Fruit fly (Drosophila melanogaster) whole organism, embryonic: ENCODE data around the gene CG15818.
A peak's percentile ranks its signal among the peaks of the same experiment; 100 is the strongest.

Experiments
- BEAF-32 ChIP-seq: fragments of 200-800 bp; sonication (Bioruptor generic); optimal IDR thresholded peaks from 3 replicates; lab custom pipeline; 2017; ENCODE audit warnings: missing biosample characterization, missing genetic modification characterization, mild to moderate bottlenecking, moderate library complexity, missing genetic modification reagents
- Bgb ChIP-seq: fragments of 200-800 bp; sonication (Bioruptor generic); IDR thresholded peaks from 2 replicates; pipeline ENCODE4 v1.3.6; 2022; ENCODE audit warnings: missing biosample characterization, missing genetic modification characterization; ENCODE audit not compliant: partially characterized antibody
- CG1024 ChIP-seq: fragments of 200-800 bp; sonication (Bioruptor generic); IDR thresholded peaks from 2 replicates; pipeline ENCODE4 v1.3.6; 2022; ENCODE audit warnings: missing biosample characterization, missing genetic modification characterization
- CG11504 ChIP-seq: fragments of 200-800 bp; sonication (Bioruptor generic); optimal IDR thresholded peaks from 3 replicates; lab custom pipeline; 2019; ENCODE audit warnings: missing biosample characterization, mild to moderate bottlenecking, missing genetic modification characterization, moderate library complexity
- CG13287 ChIP-seq: fragments of 200-800 bp; sonication (Bioruptor generic); IDR thresholded peaks from 2 replicates; pipeline ENCODE4 v1.3.6; 2022; ENCODE audit warnings: missing biosample characterization, missing genetic modification characterization; ENCODE audit not compliant: partially characterized antibody
- CG13894 ChIP-seq: fragments of 200-800 bp; sonication (Bioruptor generic); optimal IDR thresholded peaks from 3 replicates; lab custom pipeline; 2018; ENCODE audit warnings: missing biosample characterization, mild to moderate bottlenecking, missing genetic modification characterization, moderate library complexity
- CG14710 ChIP-seq: fragments of 200-800 bp; sonication (Bioruptor generic); optimal IDR thresholded peaks from 3 replicates; lab custom pipeline; 2019; ENCODE audit warnings: missing biosample characterization, mild to moderate bottlenecking, missing genetic modification characterization, moderate library complexity
- CG2712 ChIP-seq: fragments of 200-800 bp; optimal IDR thresholded peaks from 3 replicates; lab custom pipeline; 2019; ENCODE audit warnings: missing biosample characterization, mild to moderate bottlenecking, missing genetic modification characterization, moderate library complexity
- CG30020 ChIP-seq: fragments of 200-800 bp; optimal IDR thresholded peaks from 2 replicates; lab custom pipeline; 2019; ENCODE audit warnings: missing biosample characterization, mild to moderate bottlenecking, missing genetic modification characterization, moderate library complexity
- CG3847 ChIP-seq: fragments of 200-800 bp; sonication (Bioruptor generic); IDR thresholded peaks from 2 replicates; pipeline ENCODE4 v1.3.6; 2022; ENCODE audit warnings: missing biosample characterization, missing genetic modification characterization
- CG4617 ChIP-seq: fragments of 200-800 bp; sonication (Bioruptor generic); optimal IDR thresholded peaks from 3 replicates; lab custom pipeline; 2016; ENCODE audit warnings: missing biosample characterization, missing genetic modification characterization, borderline replicate concordance
- CG6791 ChIP-seq: fragments of 200-800 bp; sonication (Bioruptor generic); IDR thresholded peaks from 3 replicates; pipeline ENCODE4 v1.3.6; 2022; ENCODE audit warnings: missing biosample characterization, missing genetic modification characterization; ENCODE audit not compliant: partially characterized antibody
- CG7786 ChIP-seq: fragments of 200-800 bp; sonication (Bioruptor generic); optimal IDR thresholded peaks from 2 replicates; lab custom pipeline; 2016; ENCODE audit warnings: missing biosample characterization, missing genetic modification characterization
- CG8089 ChIP-seq: fragments of 200-800 bp; sonication (Bioruptor generic); optimal IDR thresholded peaks from 3 replicates; lab custom pipeline; 2016; ENCODE audit warnings: missing biosample characterization, missing genetic modification characterization
- CG8944 ChIP-seq: fragments of 200-800 bp; sonication (Bioruptor generic); optimal IDR thresholded peaks from 3 replicates; lab custom pipeline; 2016; ENCODE audit warnings: missing biosample characterization, missing genetic modification characterization
- CG9797 ChIP-seq: fragments of 200-800 bp; sonication (Bioruptor generic); optimal IDR thresholded peaks from 3 replicates; lab custom pipeline; 2018; ENCODE audit warnings: missing biosample characterization, mild to moderate bottlenecking, missing genetic modification characterization
- Dfd ChIP-seq, 2 experiments: fragments of >200 bp; optimal IDR thresholded peaks; 2 replicates each; lab custom pipeline; 2017; ENCODE audit warnings: missing biosample characterization in 2 of 2, missing genetic modification characterization in 2 of 2
- Dip2 ChIP-seq: fragments of 200-800 bp; sonication (Bioruptor generic); IDR thresholded peaks from 2 replicates; pipeline ENCODE4 v1.3.6; 2022; ENCODE audit warnings: missing biosample characterization, missing genetic modification characterization
- Dp ChIP-seq: fragments of 200-800 bp; sonication (Bioruptor generic); optimal IDR thresholded peaks from 2 replicates; lab custom pipeline; 2018; ENCODE audit warnings: missing biosample characterization, mild to moderate bottlenecking, missing genetic modification characterization, moderate library complexity
- MBD-R2 ChIP-seq: fragments of 200-800 bp; sonication (Bioruptor generic); IDR thresholded peaks from 2 replicates; pipeline ENCODE4 v1.3.6; 2022; ENCODE audit warnings: missing biosample characterization, missing genetic modification characterization
- MESR4 ChIP-seq: fragments of 200-800 bp; sonication (Bioruptor generic); optimal IDR thresholded peaks from 2 replicates; lab custom pipeline; 2018; ENCODE audit warnings: missing biosample characterization, mild to moderate bottlenecking, missing genetic modification characterization, moderate library complexity
- cas ChIP-seq: fragments of 200-800 bp; sonication (Bioruptor generic); IDR thresholded peaks from 2 replicates; pipeline ENCODE4 v1.3.6; 2022; ENCODE audit warnings: missing biosample characterization, missing genetic modification characterization
- chm ChIP-seq: fragments of 200-800 bp; sonication (Bioruptor generic); IDR thresholded peaks from 2 replicates; pipeline ENCODE4 v1.3.6; 2022; ENCODE audit warnings: missing biosample characterization, missing genetic modification characterization
- gfzf ChIP-seq: fragments of 200-800 bp; sonication (Bioruptor generic); optimal IDR thresholded peaks from 2 replicates; lab custom pipeline; 2016; ENCODE audit warnings: missing biosample characterization, mild to moderate bottlenecking, missing genetic modification characterization, moderate library complexity
- hkb ChIP-seq, 2 experiments: fragments of 200-800 bp in 1 of 2; fragments of >200 bp in 1 of 2; sonication (Bioruptor generic) in 1 of 2; IDR thresholded peaks in 1 of 2; optimal IDR thresholded peaks in 1 of 2; 2 replicates each; pipeline versions ENCODE4 v1.3.6 to Lab custom; 2017 to 2022; ENCODE audit warnings: missing biosample characterization in 1 of 2, missing genetic modification characterization in 1 of 2
- hth ChIP-seq: fragments of >200 bp; optimal IDR thresholded peaks from 2 replicates; lab custom pipeline; 2017; ENCODE audit warnings: inconsistent platforms
- kay ChIP-seq: fragments of 200-800 bp; sonication (Bioruptor generic); optimal IDR thresholded peaks from 2 replicates; lab custom pipeline; 2016; ENCODE audit warnings: missing biosample characterization, missing genetic modification characterization
- knrl ChIP-seq: fragments of 200-800 bp; sonication (Bioruptor generic); IDR thresholded peaks from 3 replicates; pipeline ENCODE4 v1.3.6; 2022; ENCODE audit warnings: missing biosample characterization, missing genetic modification characterization; ENCODE audit not compliant: partially characterized antibody
- luna ChIP-seq: fragments of 200-800 bp; sonication (Bioruptor generic); optimal IDR thresholded peaks from 2 replicates; lab custom pipeline; 2016; ENCODE audit warnings: missing biosample characterization, missing genetic modification characterization
- pfk ChIP-seq: fragments of 200-800 bp; sonication (Bioruptor generic); optimal IDR thresholded peaks from 2 replicates; lab custom pipeline; 2018; ENCODE audit warnings: missing biosample characterization, mild to moderate bottlenecking, missing genetic modification characterization, moderate library complexity
- pzg ChIP-seq: fragments of 200-800 bp; sonication (Bioruptor generic); optimal IDR thresholded peaks from 3 replicates; lab custom pipeline; 2018; ENCODE audit warnings: missing biosample characterization, mild to moderate bottlenecking, missing genetic modification characterization, moderate library complexity
- row ChIP-seq: fragments of 200-800 bp; sonication (Bioruptor generic); IDR thresholded peaks from 3 replicates; pipeline ENCODE4 v1.3.6; 2022; ENCODE audit warnings: missing biosample characterization, missing genetic modification characterization
- seq ChIP-seq: fragments of 200-800 bp; sonication (Bioruptor generic); IDR thresholded peaks from 2 replicates; pipeline ENCODE4 v1.3.6; 2022; ENCODE audit warnings: missing biosample characterization, missing genetic modification characterization
- stwl ChIP-seq: fragments of 200-800 bp; sonication (Bioruptor generic); optimal IDR thresholded peaks from 3 replicates; lab custom pipeline; 2018; ENCODE audit warnings: missing biosample characterization, mild to moderate bottlenecking, missing genetic modification characterization, moderate library complexity
- trem ChIP-seq: fragments of 200-800 bp; optimal IDR thresholded peaks from 3 replicates; lab custom pipeline; 2019; ENCODE audit warnings: missing biosample characterization, mild to moderate bottlenecking, missing genetic modification characterization, moderate library complexity
- ttk ChIP-seq: fragments of 200-800 bp; sonication (Bioruptor generic); IDR thresholded peaks from 2 replicates; pipeline ENCODE4 v2.1.2; 2022; ENCODE audit warnings: missing biosample characterization, missing genetic modification characterization

The CG15818 gene

dm6 chr2L:7409007-7409406 is 1.7 kb upstream of the CG15818 start (continued):
- TF ChIP-seq Bgb (GFP tag; lab: Robert Waterston, UW) = 0 out of 2 replicates have a peak, but pooled peaks have one; percentile 9
- no peak for TF ChIP-seq seq (GFP tag; lab: Robert Waterston, UW)
- TF ChIP-seq hkb (optimal IDR thresholded peaks at IDR 0.05; lab: Kevin White, UChicago) = no peak
- TF ChIP-seq hkb (GFP tag; IDR thresholded peaks at IDR 0.05; lab: Robert Waterston, UW) = 0 out of 2 replicates have a peak, but pooled peaks have one; percentile 19
- no peak for TF ChIP-seq CG13894 (tag; lab: Kevin White, UChicago)
- 0 out of 3 replicates have a peak, but pooled peaks have one; percentile 18 for TF ChIP-seq knrl (GFP tag; lab: Robert Waterston, UW)
- TF ChIP-seq CG8089 (GFP tag; lab: Kevin White, UChicago) = no peak
- TF ChIP-seq kay (GFP tag; lab: Kevin White, UChicago) = no peak
- peak; percentile 12; the same call in 1 of the 2 replicates for TF ChIP-seq cas
- peak; percentile 8 for TF ChIP-seq CG8944 (GFP tag; lab: Kevin White, UChicago)
- TF ChIP-seq chm (GFP tag; lab: Robert Waterston, UW) = peak; percentile 58; the same call in 1 of the 2 replicates
- 0 out of 3 replicates have a peak, but pooled peaks have one; percentile 38 for TF ChIP-seq CG6791 (GFP tag; lab: Robert Waterston, UW)
- no peak for TF ChIP-seq luna (GFP tag; lab: Kevin White, UChicago)
- TF ChIP-seq CG3847 (GFP tag; lab: Robert Waterston, UW) = no peak
- no peak for TF ChIP-seq CG7786 (GFP tag; lab: Kevin White, UChicago)
- no peak for TF ChIP-seq CG1024 (GFP tag; lab: Robert Waterston, UW)

dm6 chr2L:7409602-7410001 is 1.1 kb upstream of the CG15818 start, which contains the start of gene CG5181:
CG5181 (minus strand) TSS chr2L:7409809.
- peak; percentile 63 for TF ChIP-seq gfzf (GFP tag; lab: Kevin White, UChicago)
- TF ChIP-seq CG4617 (GFP tag; lab: Kevin White, UChicago) = peak; percentile 34
- TF ChIP-seq MBD-R2 (GFP tag; lab: Robert Waterston, UW) = peak; percentile 80
- peak; percentile 69 for TF ChIP-seq row (GFP tag; lab: Robert Waterston, UW)
- TF ChIP-seq Dip2 = no peak
- peak; percentile 86 for TF ChIP-seq stwl (tag; lab: Kevin White, UChicago)
- peak; percentile 37 for TF ChIP-seq CG30020 (tag; lab: Kevin White, UChicago)
- peak; percentile 32 for TF ChIP-seq CG11504 (tag; lab: Kevin White, UChicago)
- TF ChIP-seq CG14710 (tag; lab: Kevin White, UChicago) = peak; percentile 21
- TF ChIP-seq CG9797 (GFP tag; lab: Kevin White, UChicago) = peak; percentile 49
- no peak for TF ChIP-seq Dfd (GFP tag; optimal IDR thresholded peaks at IDR 0.05; lab: Kevin White, UChicago)
- TF ChIP-seq hth = no peak
- peak; percentile 32; the same call in 1 of the 2 replicates for TF ChIP-seq CG13287
- peak; percentile 18 for TF ChIP-seq Dp (GFP tag; lab: Kevin White, UChicago)
- TF ChIP-seq BEAF-32 (GFP tag; lab: Kevin White, UChicago) = peak; percentile 10
- no peak for TF ChIP-seq ttk (GFP tag; lab: Robert Waterston, UW)
- TF ChIP-seq trem (tag; lab: Kevin White, UChicago) = peak; percentile 35
- peak; percentile 1 for TF ChIP-seq CG2712 (tag; lab: Kevin White, UChicago)
- TF ChIP-seq MESR4 (GFP tag; lab: Kevin White, UChicago) = peak; percentile 25
- peak; percentile 50 for TF ChIP-seq pfk (GFP tag; lab: Kevin White, UChicago)
- TF ChIP-seq pzg (GFP tag; lab: Kevin White, UChicago) = peak; percentile 46
- TF ChIP-seq, all 482 proteins: peak for 17
